Worm (Caenorhabditis elegans) whole organism, dauer: ENCODE data around the gene ergi-1.

Experiments used
- unc-62 ChIP-seq: sonication (generic microtip); optimal IDR thresholded peaks from 2 replicates; lab custom pipeline; 2017; ENCODE audit warnings: missing biosample characterization, missing genetic modification reagents, missing genetic modification characterization

The ergi-1 gene

ce11 chrX:2000517-2000916 is 34.6 kb downstream of the ergi-1 start:
- TF ChIP-seq unc-62 (GFP tag; lab: Kevin White, UChicago): no peak

- TF ChIP-seq unc-62 (GFP tag; lab: Kevin White, UChicago): no peak
Observed at ce11 chrX:1998825-1999224, 36.2 kb downstream of the ergi-1 start.

- TF ChIP-seq unc-62 (GFP tag; lab: Kevin White, UChicago): no peak
Observed at ce11 chrX:1997934-1998333, 37.1 kb downstream of the ergi-1 start, which contains the start of gene Y40A1A.3. Y40A1A.3 (minus strand) TSS chrX:1998034.

- TF ChIP-seq unc-62 (GFP tag; lab: Kevin White, UChicago): no peak
Observed at ce11 chrX:1990434-1990833, 44.6 kb downstream of the ergi-1 start, which contains the start of gene Y40A1A.2. Y40A1A.2 (plus strand) TSS chrX:1990734.

ce11 chrX:1989576-1989975 is 45.5 kb downstream of the ergi-1 start, which contains the start of gene meg-3:
meg-3 (minus strand) TSS chrX:1989607.
- no peak for TF ChIP-seq unc-62 (GFP tag; lab: Kevin White, UChicago)

ce11 chrX:1984831-1985230 is 50.2 kb downstream of the ergi-1 start:
- no peak for TF ChIP-seq unc-62 (GFP tag; lab: Kevin White, UChicago)
